Fruit fly (Drosophila melanogaster) Kc167 (cell line): Measurements from ENCODE around the gene CG6276.

Source experiments
- Myc ChIP-seq: fragments of >200 bp; optimal IDR thresholded peaks from 2 replicates; lab custom pipeline; 2017; ENCODE audit warnings: missing external identifiers
- psq ChIP-seq: fragments of >200 bp; optimal IDR thresholded peaks from 2 replicates; lab custom pipeline; 2017; ENCODE audit warnings: missing external identifiers
- ttk ChIP-seq: sonication (Bioruptor generic); optimal IDR thresholded peaks from 2 replicates; lab custom pipeline; 2017; ENCODE audit warnings: missing external identifiers

dm6 chr3R:15297904-15298303 is 22.0 kb downstream of the CG6276 start:
- TF ChIP-seq psq (lab: Kevin White, UChicago): no peak
- TF ChIP-seq Myc (lab: Kevin White, UChicago): no peak
- no peak for TF ChIP-seq ttk (lab: Kevin White, UChicago)
